Fruit fly (Drosophila melanogaster) ovary, adult (tissue): ENCODE results near the gene CG11403.

ENCODE experiments used
- CG17801 ChIP-seq: fragments of 200-800 bp; optimal IDR thresholded peaks from 2 replicates; lab custom pipeline; 2019; ENCODE audit warnings: missing biosample characterization, mild to moderate bottlenecking, missing genetic modification characterization, moderate library complexity; ENCODE audit not compliant: partially characterized antibody

CG11403 gene

DNA sequence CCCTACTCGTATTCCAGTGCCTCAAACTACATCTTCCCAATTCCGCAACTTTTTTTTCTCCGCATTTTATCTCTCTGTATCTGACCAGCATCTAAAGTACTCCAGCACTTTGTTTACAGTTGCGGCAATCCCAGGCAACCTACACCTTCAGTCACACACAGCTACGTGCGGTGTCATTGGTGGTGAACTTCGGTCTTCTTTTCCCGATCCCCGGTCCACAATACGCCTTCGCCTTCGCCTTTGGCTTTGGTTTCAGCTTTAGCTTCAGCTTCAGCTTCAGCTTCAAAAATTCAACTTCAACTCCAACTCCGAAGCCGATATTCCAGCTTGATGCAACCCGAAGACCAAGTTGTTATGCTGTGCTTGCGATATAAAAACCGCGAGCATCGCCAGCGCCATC lies 48.7 kb downstream of the CG11403 start, which contains the start of gene CG11380:
Gene CG11380 (plus strand): TSS at position 301 of the 400 bp plus-strand sequence.
- TF ChIP-seq CG17801, result no peak
